Fruit fly (Drosophila melanogaster): ENCODE measurements around the gene CG7606.

The CG7606 gene

DNA sequence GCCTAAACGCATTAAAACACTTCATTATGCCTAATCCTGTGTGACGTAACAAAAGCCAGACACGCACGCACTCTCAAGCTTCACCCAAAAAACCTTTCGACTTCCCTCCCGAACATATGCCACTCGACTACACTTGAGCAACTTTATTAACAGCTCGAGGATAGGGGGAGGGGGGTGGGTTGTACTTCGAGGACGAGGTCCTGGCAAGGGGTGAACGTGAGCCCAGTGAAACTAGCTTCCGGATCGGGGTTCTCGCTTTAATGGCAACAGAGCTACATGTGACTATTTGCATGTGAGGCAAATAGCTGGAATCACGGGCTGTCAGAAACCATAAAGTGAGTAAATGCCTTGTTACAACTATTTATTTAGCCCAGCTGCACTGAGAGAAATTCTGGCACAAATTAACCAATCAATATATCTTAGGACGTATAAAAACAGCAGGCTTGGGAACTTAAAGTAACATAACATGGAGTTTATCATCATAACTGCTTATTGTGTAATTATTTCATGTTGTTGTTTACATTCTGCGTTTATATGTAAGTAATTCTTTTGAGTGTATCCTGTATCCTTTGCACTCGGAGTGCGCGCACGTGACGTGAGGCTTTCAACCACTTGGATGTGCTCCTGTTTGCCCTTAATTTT is 45.4 kb upstream of the CG7606 start (continued):
- TF ChIP-seq CG11085 (GFP tag; IDR thresholded peaks at IDR 0.05) (no peak), knrl (GFP tag; IDR thresholded peaks at IDR 0.05; ENCODE audit: partially characterized antibody) (no peak), CG14014 (GFP tag; IDR thresholded peaks at IDR 0.05) (no peak), CG13894 (tag; optimal IDR thresholded peaks at IDR 0.05) (no peak), TFAM (GFP tag; optimal IDR thresholded peaks at IDR 0.05) (no peak), zfh1 (GFP tag; IDR thresholded peaks at IDR 0.05) (peak; percentile 59; the same call in 1 of the 3 replicates), dpn (GFP tag; optimal IDR thresholded peaks at IDR 0.05) (peak; percentile 25 to 44), nerfin-2 (GFP tag; IDR thresholded peaks at IDR 0.05; ENCODE audit: partially characterized antibody) (no peak), Ets65A (GFP tag) (peak; percentile 91), Vsx1 (GFP tag; optimal IDR thresholded peaks at IDR 0.05) (no peak), PHDP (tag; optimal IDR thresholded peaks at IDR 0.05) (no peak), YL-1 (GFP tag; optimal IDR thresholded peaks at IDR 0.05) (no peak), CG11723 (GFP tag; optimal IDR thresholded peaks at IDR 0.05) (no peak), CG14050 (GFP tag; IDR thresholded peaks at IDR 0.05) (no peak), toy (GFP tag; IDR thresholded peaks at IDR 0.05) (no peak), ap (GFP tag; IDR thresholded peaks at IDR 0.05) (no peak), CG1647 (GFP tag; optimal IDR thresholded peaks at IDR 0.05) (no peak), CG11093 (GFP tag; IDR thresholded peaks at IDR 0.05) (no peak), bab2 (GFP tag; optimal IDR thresholded peaks at IDR 0.05) (peak; percentile 57), Nf-YA (GFP tag; IDR thresholded peaks at IDR 0.05) (no peak), Lim3 (GFP tag; IDR thresholded peaks at IDR 0.05) (no peak), Drgx (GFP tag; IDR thresholded peaks at IDR 0.05) (no peak), Hr3 (GFP tag; optimal IDR thresholded peaks at IDR 0.05) (peak; percentile 40), pnt (GFP tag; optimal IDR thresholded peaks at IDR 0.05) (peak; percentile 49), lola (GFP tag; optimal IDR thresholded peaks at IDR 0.05) (peak in 1 of 3 experiments; percentile 77), CG10274 (GFP tag; optimal IDR thresholded peaks at IDR 0.05) (no peak), Nf-YB (GFP tag; optimal IDR thresholded peaks at IDR 0.05) (peak; percentile 29), CG2712 (tag; optimal IDR thresholded peaks at IDR 0.05) (peak; percentile 76), CG7556 (GFP tag; optimal IDR thresholded peaks at IDR 0.05) (peak; percentile 56), trh (GFP tag; optimal IDR thresholded peaks at IDR 0.05) (no peak), amos (GFP tag; IDR thresholded peaks at IDR 0.05; ENCODE audit: partially characterized antibody) (no peak), CG17328 (GFP tag; IDR thresholded peaks at IDR 0.05) (peak; percentile 49; the same call in 1 of the 2 replicates), CG17612 (GFP tag; IDR thresholded peaks at IDR 0.05) (no peak), CG9876 (GFP tag; optimal IDR thresholded peaks at IDR 0.05) (peak; percentile 13), lov (optimal IDR thresholded peaks at IDR 0.05) (no peak), lov (GFP tag; IDR thresholded peaks at IDR 0.05) (no peak), CG10431 (GFP tag; optimal IDR thresholded peaks at IDR 0.05) (peak; percentile 8), CG4730 (GFP tag; IDR thresholded peaks at IDR 0.05) (no peak), CG17912 (GFP tag; optimal IDR thresholded peaks at IDR 0.05) (no peak), Xbp1 (GFP tag; optimal IDR thresholded peaks at IDR 0.05) (peak; percentile 62), CG10565 (GFP tag; optimal IDR thresholded peaks at IDR 0.05) (peak; percentile 33), bbx (GFP tag; IDR thresholded peaks at IDR 0.05; ENCODE audit: partially characterized antibody) (no peak), CG15269 (tag; optimal IDR thresholded peaks at IDR 0.05) (no peak), ken (GFP tag; IDR thresholded peaks at IDR 0.05) (no peak), sisA (GFP tag; IDR thresholded peaks at IDR 0.05) (peak; percentile 41; the same call in 1 of the 2 replicates), CG18619 (GFP tag; optimal IDR thresholded peaks at IDR 0.05) (no peak), abd-A (tag; optimal IDR thresholded peaks at IDR 0.05) (no peak), CG14710 (tag; optimal IDR thresholded peaks at IDR 0.05) (peak; percentile 69), psq (GFP tag; optimal IDR thresholded peaks at IDR 0.05) (no peak), ems (GFP tag; optimal IDR thresholded peaks at IDR 0.05) (peak; percentile 13), CG4854 (GFP tag; optimal IDR thresholded peaks at IDR 0.05) (no peak)
